Fruit fly (Drosophila melanogaster) ovary, adult (tissue): ENCODE results near the gene CG12256.

ENCODE experiments used
- CG17801 ChIP-seq: fragments of 200-800 bp; optimal IDR thresholded peaks from 2 replicates; lab custom pipeline; 2019; ENCODE audit warnings: missing biosample characterization, mild to moderate bottlenecking, missing genetic modification characterization, moderate library complexity; ENCODE audit not compliant: partially characterized antibody

The CG12256 gene

dm6 chr3R:12226239-12226638 is at the start of gene CG12256:
CG12256 (minus strand) TSS chr3R:12226339.
- no peak for TF ChIP-seq CG17801

DNA sequence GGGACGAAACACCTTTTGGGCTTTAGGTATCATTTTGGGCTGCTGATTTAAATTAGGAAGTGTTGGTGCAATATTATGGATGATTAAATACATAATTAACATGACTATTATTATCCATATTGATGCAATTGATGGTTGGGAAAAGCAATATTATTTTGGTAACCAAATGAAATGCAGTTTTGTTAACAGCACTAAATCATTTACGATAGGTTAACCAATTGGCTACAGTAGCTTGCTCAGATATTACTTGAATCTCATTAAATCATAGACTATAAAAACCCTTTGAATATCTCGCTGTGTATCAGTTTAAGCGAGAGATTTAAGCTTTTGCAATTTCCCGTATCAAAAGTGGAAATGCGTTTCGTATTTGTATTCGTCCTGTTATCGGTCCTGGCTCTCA is 46.7 kb upstream of the CG12256 start, which contains the start of gene Sfp87B:
Gene Sfp87B (plus strand): TSS at position 301 of the 400 bp plus-strand sequence.
- TF ChIP-seq CG17801 = no peak

DNA sequence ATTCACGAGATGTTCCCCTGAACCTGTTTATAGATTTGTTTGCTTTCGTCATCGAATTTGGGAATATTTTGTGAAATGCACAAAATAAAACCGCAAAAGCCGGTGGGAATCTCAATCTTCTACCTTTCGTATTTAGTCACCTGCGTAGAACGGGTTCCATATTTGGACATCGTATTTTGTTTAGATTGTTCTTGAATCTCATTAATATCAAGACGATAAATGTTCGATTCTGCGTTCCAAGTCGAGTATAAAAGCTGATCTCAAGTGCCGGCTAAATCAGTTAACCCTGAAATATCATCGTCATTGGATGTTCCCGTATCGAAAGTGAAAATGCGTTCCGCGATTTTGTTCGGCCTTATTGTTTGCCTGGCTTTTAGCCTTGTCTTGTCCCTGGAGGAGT is 44.5 kb upstream of the CG12256 start, which contains the start of gene CG17738:
Gene CG17738 (plus strand): TSS at position 301 of the 400 bp plus-strand sequence.
- TF ChIP-seq CG17801 = no peak

DNA sequence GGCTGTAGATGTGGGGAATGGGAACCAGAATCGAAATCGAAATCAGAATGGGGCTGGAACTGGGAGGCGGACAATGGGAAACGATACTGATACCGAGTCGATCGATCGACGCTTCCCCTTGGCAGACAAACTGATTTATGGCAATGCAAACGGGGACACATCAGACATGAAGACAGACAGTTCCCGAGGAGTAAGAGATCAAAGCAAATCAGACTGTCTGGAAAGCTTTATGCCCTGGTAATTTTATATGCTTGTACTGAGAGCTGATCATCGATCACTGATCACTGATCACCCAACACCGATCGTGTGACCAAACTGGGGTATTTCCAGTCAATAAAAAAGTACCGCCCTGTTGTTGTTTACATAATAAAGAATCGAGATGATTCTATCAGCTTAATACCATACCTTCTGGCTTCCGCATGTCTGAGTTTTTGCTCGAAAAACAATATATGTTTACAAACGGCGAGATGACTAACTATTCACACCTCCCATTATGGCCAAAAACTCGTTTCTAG is 43.8 kb upstream of the CG12256 start:
- no peak for TF ChIP-seq CG17801

DNA sequence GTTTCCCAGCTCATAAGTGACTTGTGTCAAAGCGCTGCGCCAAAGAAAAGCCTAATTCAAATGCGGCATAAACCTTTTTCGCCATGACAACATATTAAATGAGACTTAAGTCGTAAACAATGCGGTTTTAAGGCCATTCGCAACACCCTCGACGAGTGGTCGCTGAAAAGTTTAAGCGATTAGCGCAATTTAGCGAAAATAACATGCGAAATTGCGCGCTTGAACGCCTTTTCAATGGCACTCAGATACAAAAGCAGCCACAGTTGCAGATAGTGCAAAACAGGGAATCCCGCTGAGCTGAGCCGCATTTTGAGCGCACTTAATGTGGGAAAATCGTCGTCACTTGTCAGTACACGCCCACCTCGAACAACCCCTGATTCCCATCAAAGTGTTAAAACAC is 34.5 kb upstream of the CG12256 start, which contains the start of gene CG44038:
Gene CG44038 (plus strand): TSS at position 301 of the 400 bp plus-strand sequence.
- TF ChIP-seq CG17801 = no peak

DNA sequence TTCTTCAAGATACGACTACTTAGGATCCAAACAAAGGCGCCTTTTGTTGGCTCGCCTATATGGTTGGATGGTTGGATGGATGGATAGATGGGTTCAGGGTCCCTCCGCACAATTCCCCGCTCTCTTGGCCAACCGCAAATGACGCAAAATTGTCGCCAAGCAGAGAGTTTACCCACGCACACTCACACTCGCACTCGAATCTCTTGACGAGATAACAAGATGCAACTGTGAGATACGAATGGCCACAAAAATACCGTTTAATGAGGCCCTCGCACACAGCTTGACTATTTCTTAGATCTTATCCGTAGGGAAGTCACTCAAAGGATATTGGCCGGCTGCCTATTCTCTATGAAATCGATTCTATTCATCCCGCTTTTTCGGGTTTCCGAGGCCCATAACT is 33.7 kb upstream of the CG12256 start:
- no peak for TF ChIP-seq CG17801

- no peak for TF ChIP-seq CG17801
Observed at dm6 chr3R:12259013-12259412, 32.9 kb upstream of the CG12256 start.

DNA sequence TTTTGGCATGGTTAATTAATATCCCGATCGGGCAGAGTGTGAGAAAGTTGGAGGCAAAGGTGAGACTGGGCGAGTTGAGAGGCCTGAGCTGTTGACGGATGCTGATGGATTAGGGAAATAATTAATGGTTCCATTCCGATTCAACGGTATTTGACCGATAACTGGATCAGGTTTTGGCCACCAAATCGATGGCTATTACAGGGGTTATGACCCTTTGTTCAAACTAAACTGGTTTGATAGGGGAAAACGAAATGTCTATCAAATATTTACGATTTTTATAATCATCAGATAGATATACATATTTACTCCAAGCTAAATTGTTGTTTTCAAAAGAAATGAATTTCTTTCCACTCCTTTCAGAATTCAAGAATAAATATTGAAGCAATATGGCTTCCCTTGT is 32.3 kb upstream of the CG12256 start, which contains the start of the genes CG44037 and svp:
Gene CG44037 (plus strand): TSS at position 301 of the 400 bp plus-strand sequence.
Gene svp (plus strand): TSS at position 301 of the 400 bp plus-strand sequence.
- no peak for TF ChIP-seq CG17801

DNA sequence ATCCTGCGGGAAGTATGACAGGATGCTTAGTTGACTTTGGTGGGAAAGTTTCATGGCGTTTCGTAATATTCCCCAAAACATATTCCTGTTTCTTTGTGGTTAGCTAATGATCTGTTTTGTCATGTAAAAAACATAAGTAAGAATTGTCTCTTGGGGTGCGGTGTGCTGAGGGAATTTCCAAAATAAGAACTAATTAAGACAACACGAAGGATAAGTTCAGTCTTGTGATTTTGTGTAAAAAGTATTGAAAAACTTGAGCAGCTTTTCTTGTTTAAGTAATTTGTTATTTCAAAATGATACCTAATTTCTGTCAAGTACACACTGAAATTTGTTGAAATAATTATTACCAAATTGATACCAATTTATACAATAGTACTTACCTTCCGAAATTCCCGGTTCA is 27.7 kb upstream of the CG12256 start, which contains the start of gene CG3942:
Gene CG3942 (plus strand): TSS at position 301 of the 400 bp plus-strand sequence.
- no peak for TF ChIP-seq CG17801

dm6 chr3R:12252457-12253065 is 26.4 kb upstream of the CG12256 start:
- no peak for TF ChIP-seq CG17801

dm6 chr3R:12251534-12251933 is 25.4 kb upstream of the CG12256 start:
- TF ChIP-seq CG17801 = no peak

DNA sequence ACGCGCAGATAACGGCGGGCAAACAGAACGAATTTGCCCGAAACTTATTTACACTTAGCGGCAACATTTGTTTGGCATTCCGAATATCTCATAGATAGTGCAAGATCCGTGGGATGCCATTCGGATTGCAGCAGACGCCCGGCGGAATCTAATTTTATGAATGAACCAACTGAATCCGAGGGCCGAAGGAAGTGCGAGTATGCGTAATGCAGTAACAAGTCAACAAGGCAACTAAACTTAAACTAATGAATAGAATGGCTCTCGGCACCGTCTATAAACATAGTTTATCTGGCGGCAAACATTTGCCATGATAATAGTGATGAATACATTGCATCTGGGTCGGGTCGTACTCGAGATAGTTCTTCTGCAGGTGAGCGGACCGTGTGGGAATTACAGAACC is 24.1 kb upstream of the CG12256 start:
- no peak for TF ChIP-seq CG17801

dm6 chr3R:12248243-12248642 is 22.1 kb upstream of the CG12256 start:
- no peak for TF ChIP-seq CG17801

dm6 chr3R:12244468-12245060 is 18.4 kb upstream of the CG12256 start:
- no peak for TF ChIP-seq CG17801

DNA sequence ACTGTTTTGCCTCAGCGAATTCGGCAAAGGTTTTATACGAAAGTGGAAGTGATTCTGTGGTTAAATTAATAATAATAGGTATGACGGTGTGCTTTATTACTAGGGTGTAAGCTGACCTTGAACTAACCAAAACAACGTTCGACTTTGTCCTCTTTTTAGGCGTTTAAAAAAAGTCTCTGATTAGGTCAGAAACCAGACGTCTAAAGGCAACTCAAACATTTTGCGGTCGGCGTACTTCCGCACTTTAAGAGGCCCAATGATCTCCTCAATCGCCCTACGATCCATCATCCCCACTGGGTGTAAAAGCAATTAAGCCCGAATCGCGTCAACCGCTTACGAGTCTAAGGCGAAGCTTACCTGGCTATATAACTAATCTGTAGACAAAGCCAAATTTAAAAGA is 13.0 kb upstream of the CG12256 start, which contains the start of gene Cyp313a3:
Gene Cyp313a3 (minus strand): TSS at position 101 of the 400 bp plus-strand sequence.
- TF ChIP-seq CG17801 = no peak

- TF ChIP-seq CG17801 = no peak
Observed at dm6 chr3R:12236804-12237203, 10.7 kb upstream of the CG12256 start, which contains the start of gene Cyp313a2. Cyp313a2 (minus strand) TSS chr3R:12236904.

- no peak for TF ChIP-seq CG17801
Observed at dm6 chr3R:12234584-12234983, 8.4 kb upstream of the CG12256 start, which contains the start of gene Cyp313a5. Cyp313a5 (minus strand) TSS chr3R:12234684.
